Fruit fly (Drosophila melanogaster) whole organism, larva: ENCODE measurements around the gene CG11891.
A peak's percentile ranks its signal among the peaks of the same experiment; 100 is the strongest.

Experiments
- noc ChIP-seq: fragments of 200-800 bp; sonication (Bioruptor generic); optimal IDR thresholded peaks from 3 replicates; lab custom pipeline; 2019; ENCODE audit warnings: missing biosample characterization, mild to moderate bottlenecking, missing genetic modification characterization, moderate library complexity

CG11891 gene

dm6 chr3R:25289589-25289988 lies 19.6 kb downstream of the CG11891 start, which contains the start of gene CG11893:
CG11893 (plus strand) TSS chr3R:25289889.
- no peak for TF ChIP-seq noc

- TF ChIP-seq noc, result peak; percentile 59
These were observed 22.9 kb downstream of the CG11891 start, which contains the start of gene CG31098 for dm6 chr3R:25292864-25293284. CG31098 (minus strand) TSS chr3R:25292977.

DNA sequence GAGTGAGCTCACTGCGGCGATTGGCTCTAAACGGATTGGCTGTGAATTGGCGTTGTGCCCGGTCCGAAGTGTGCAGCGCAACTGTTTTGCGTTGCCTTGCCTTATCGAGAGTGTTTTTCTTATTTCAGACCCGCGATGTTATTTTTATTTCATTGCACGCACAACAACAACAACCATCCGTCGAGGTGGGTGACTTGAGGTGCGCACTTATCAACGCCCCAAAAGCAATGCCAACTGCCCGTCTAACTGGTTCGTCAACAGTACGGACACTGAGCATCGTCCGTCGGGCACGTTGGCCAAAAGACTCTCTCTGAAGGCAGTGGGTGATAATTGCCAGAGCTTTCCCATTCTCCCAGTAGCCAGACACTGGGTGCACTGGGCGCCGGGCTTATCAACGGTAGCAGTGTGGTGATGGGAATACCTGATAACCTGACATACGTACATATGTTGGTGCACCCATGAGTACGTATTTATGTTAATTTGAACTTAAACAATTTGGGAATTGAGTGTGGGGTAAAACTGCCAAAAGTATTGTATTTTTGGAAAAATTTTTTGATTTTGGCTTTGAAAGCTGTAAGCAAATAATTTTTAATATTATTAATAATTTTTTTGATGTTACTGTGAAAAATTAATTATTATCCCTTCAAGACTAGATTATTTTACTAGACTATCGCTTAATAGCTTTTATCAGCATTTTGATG lies 25.5 kb downstream of the CG11891 start, which contains the start of gene CG31102:
Gene CG31102 (minus strand): TSS at position 275 of the 701 bp plus-strand sequence.
- TF ChIP-seq noc, result peak; percentile 65

- TF ChIP-seq noc, result no peak
These were observed 27.7 kb downstream of the CG11891 start, which contains the start of gene CG31097 for dm6 chr3R:25297678-25298077. CG31097 (minus strand) TSS chr3R:25297778.

dm6 chr3R:25299507-25299964 lies 29.5 kb downstream of the CG11891 start, which contains the start of gene CG31288:
CG31288 (minus strand) TSS chr3R:25299557.
- TF ChIP-seq noc, result no peak

dm6 chr3R:25300575-25300974 lies 30.6 kb downstream of the CG11891 start, which contains the start of gene CG13659:
CG13659 (plus strand) TSS chr3R:25300891.
- no peak for TF ChIP-seq noc

DNA sequence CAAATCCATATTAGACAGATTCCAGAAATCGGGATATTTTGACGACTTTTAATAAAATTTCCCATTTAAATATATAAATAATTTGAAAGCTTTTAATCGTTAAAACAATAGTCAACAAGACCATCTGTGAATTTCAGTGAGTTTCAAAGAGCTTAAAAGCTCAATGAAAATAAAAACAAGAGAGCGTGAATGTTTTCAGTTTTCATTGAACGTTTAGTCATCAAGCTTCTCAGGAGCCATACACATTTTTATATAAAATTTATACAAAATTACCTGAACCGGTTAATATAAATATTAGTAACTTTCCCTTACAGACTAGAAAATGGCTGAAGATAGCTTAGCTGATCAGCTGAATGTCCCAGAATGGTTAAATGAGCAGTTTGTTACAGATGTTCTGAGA lies 32.2 kb downstream of the CG11891 start, which contains the start of gene CG31370:
Gene CG31370 (plus strand): TSS at position 226 of the 400 bp plus-strand sequence.
- no peak for TF ChIP-seq noc

- TF ChIP-seq noc, result no peak
These were observed 33.9 kb downstream of the CG11891 start, which contains the start of gene CG31436 for dm6 chr3R:25303857-25304440. CG31436 (plus strand) TSS chr3R:25304137.

dm6 chr3R:25305822-25306544 lies 36.0 kb downstream of the CG11891 start:
- peak; percentile 47 for TF ChIP-seq noc

- no peak for TF ChIP-seq noc
These were observed 38.2 kb downstream of the CG11891 start, which contains the start of gene CG10550 for dm6 chr3R:25308228-25308627. CG10550 (minus strand) TSS chr3R:25308391.

- TF ChIP-seq noc, result peak; percentile 1
These were observed 39.2 kb downstream of the CG11891 start for dm6 chr3R:25309175-25309574.

- TF ChIP-seq noc, result no peak
These were observed 40.8 kb downstream of the CG11891 start, which contains the start of gene CG31099 for dm6 chr3R:25310843-25311242. CG31099 (minus strand) TSS chr3R:25310943.

- TF ChIP-seq noc, result no peak
These were observed 42.6 kb downstream of the CG11891 start for dm6 chr3R:25312583-25312982.

- no peak for TF ChIP-seq noc
These were observed 43.8 kb downstream of the CG11891 start, which contains the start of gene CG31087 for dm6 chr3R:25313771-25314170. CG31087 (minus strand) TSS chr3R:25313833.

- TF ChIP-seq noc, result no peak
These were observed 46.0 kb downstream of the CG11891 start, which contains the start of gene CG10559 for dm6 chr3R:25316016-25316415. CG10559 (minus strand) TSS chr3R:25316116.

dm6 chr3R:25318011-25318410 lies 48.0 kb downstream of the CG11891 start, which contains the start of gene CG10553:
CG10553 (minus strand) TSS chr3R:25318111.
- TF ChIP-seq noc, result no peak
